Worm (Caenorhabditis elegans) whole organism, young adult: ENCODE data around the gene polq-1.

Experiments used
- B0019.2 ChIP-seq: fragments of 200-800 bp; sonication (Bioruptor generic); conservative IDR thresholded peaks from 2 replicates; pipeline ENCODE4 v1.3.6; 2022; ENCODE audit warnings: missing genetic modification reagents, missing genetic modification characterization, missing compliant biosample characterization
- C06A6.2 ChIP-seq: fragments of 200-800 bp; sonication (Bioruptor generic); conservative IDR thresholded peaks from 2 replicates; pipeline ENCODE4 v1.3.6; 2022; ENCODE audit warnings: missing genetic modification characterization, missing compliant biosample characterization
- C17E4.6 ChIP-seq: fragments of 200-800 bp; sonication (Bioruptor generic); IDR thresholded peaks from 2 replicates; pipeline ENCODE4 v1.3.6; 2022; ENCODE audit warnings: missing genetic modification reagents, missing genetic modification characterization, missing compliant biosample characterization
- F10E7.11 ChIP-seq: sonication (generic microtip); optimal IDR thresholded peaks from 2 replicates; lab custom pipeline; 2017; ENCODE audit warnings: mild to moderate bottlenecking, missing genetic modification characterization, moderate library complexity, missing compliant biosample characterization
- F22D6.2 ChIP-seq: sonication (generic microtip); optimal IDR thresholded peaks from 2 replicates; lab custom pipeline; 2016; ENCODE audit warnings: mild to moderate bottlenecking, missing genetic modification characterization, missing compliant biosample characterization
- F33H1.4 ChIP-seq: fragments of 200-800 bp; sonication (Bioruptor generic); IDR thresholded peaks from 2 replicates; pipeline ENCODE4 v1.3.6; 2022; ENCODE audit warnings: missing genetic modification reagents, missing genetic modification characterization, missing compliant biosample characterization
- F39B2.1 ChIP-seq: fragments of 200-800 bp; sonication (Bioruptor generic); IDR thresholded peaks from 2 replicates; pipeline ENCODE4 v1.3.6; 2022; ENCODE audit warnings: missing genetic modification reagents, missing genetic modification characterization, missing compliant biosample characterization
- F49E8.2 ChIP-seq: sonication (generic microtip); optimal IDR thresholded peaks from 3 replicates; lab custom pipeline; 2017; ENCODE audit warnings: missing genetic modification characterization, mild to moderate bottlenecking, missing compliant biosample characterization, antibody characterized with exemption, moderate library complexity; ENCODE audit not compliant: insufficient read depth
- F52B5.7 ChIP-seq: sonication (generic microtip); optimal IDR thresholded peaks from 2 replicates; lab custom pipeline; 2016; ENCODE audit warnings: mild to moderate bottlenecking, missing genetic modification characterization, missing compliant biosample characterization
- K11D2.4 ChIP-seq: fragments of 200-800 bp; sonication (Bioruptor generic); IDR thresholded peaks from 2 replicates; pipeline ENCODE4 v1.3.6; 2022; ENCODE audit warnings: missing genetic modification reagents, missing genetic modification characterization, missing compliant biosample characterization
- Y53G8AR.9 ChIP-seq: fragments of 200-800 bp; sonication (Bioruptor generic); conservative IDR thresholded peaks from 2 replicates; pipeline ENCODE4 v1.3.6; 2022; ENCODE audit warnings: missing genetic modification reagents, missing genetic modification characterization, missing compliant biosample characterization
- Y56A3A.18 ChIP-seq: fragments of 200-800 bp; sonication (Bioruptor generic); IDR thresholded peaks from 2 replicates; pipeline ENCODE4 v1.3.6; 2022; ENCODE audit warnings: missing genetic modification reagents, missing genetic modification characterization, missing compliant biosample characterization
- Y79H2A.3 ChIP-seq: fragments of 200-800 bp; sonication (Bioruptor generic); conservative IDR thresholded peaks from 2 replicates; pipeline ENCODE4 v1.3.6; 2022; ENCODE audit warnings: missing genetic modification reagents, missing genetic modification characterization, missing compliant biosample characterization
- ama-1 ChIP-seq, 3 experiments: fragments of 150-350 bp in 1 of 3; sonication (generic microtip) in 2 of 3; optimal IDR thresholded peaks; 2 replicates each; lab custom pipeline; 2014 to 2018; ENCODE audit warnings: missing biosample characterization in 2 of 3, missing genetic modification characterization in 2 of 3, missing genetic modification reagents in 2 of 3
- atf-7 ChIP-seq: sonication (generic microtip); optimal IDR thresholded peaks from 2 replicates; lab custom pipeline; 2017; ENCODE audit warnings: mild to moderate bottlenecking, missing genetic modification characterization, missing compliant biosample characterization
- athp-1 ChIP-seq: sonication (generic microtip); optimal IDR thresholded peaks from 2 replicates; lab custom pipeline; 2017; ENCODE audit warnings: mild to moderate bottlenecking, missing genetic modification characterization, missing compliant biosample characterization
- attf-6 ChIP-seq: fragments of 200-800 bp; sonication (Bioruptor generic); IDR thresholded peaks from 2 replicates; pipeline ENCODE4 v1.3.6; 2022; ENCODE audit warnings: missing genetic modification reagents, missing genetic modification characterization, missing compliant biosample characterization
- cebp-1 ChIP-seq, 2 experiments: fragments of 200-800 bp in 1 of 2; sonication (Bioruptor generic) in 1 of 2; sonication (generic microtip) in 1 of 2; IDR thresholded peaks in 1 of 2; optimal IDR thresholded peaks in 1 of 2; 2 replicates each; pipeline versions ENCODE4 v1.3.6 to Lab custom; 2017 to 2022; ENCODE audit warnings: missing compliant biosample characterization in 2 of 2, missing genetic modification characterization in 2 of 2, mild to moderate bottlenecking in 1 of 2, missing genetic modification reagents in 1 of 2, moderate library complexity in 1 of 2
- cebp-2 ChIP-seq: fragments of 200-800 bp; sonication (Bioruptor generic); IDR thresholded peaks from 2 replicates; pipeline ENCODE4 v1.3.6; 2022; ENCODE audit warnings: missing genetic modification characterization, missing compliant biosample characterization
- ceh-40 ChIP-seq: fragments of 200-800 bp; sonication (Bioruptor generic); IDR thresholded peaks from 2 replicates; pipeline ENCODE4 v1.3.6; 2022; ENCODE audit warnings: missing genetic modification characterization, missing compliant biosample characterization
- die-1 ChIP-seq: sonication (generic microtip); optimal IDR thresholded peaks from 2 replicates; lab custom pipeline; 2016; ENCODE audit warnings: missing genotype, mild to moderate bottlenecking, missing genetic modification characterization, missing compliant biosample characterization
- dox-1 ChIP-seq: fragments of 200-800 bp; sonication (Bioruptor generic); IDR thresholded peaks from 2 replicates; pipeline ENCODE4 v1.3.6; 2022; ENCODE audit warnings: missing genetic modification reagents, missing genetic modification characterization, missing compliant biosample characterization
- egl-18 ChIP-seq: fragments of 200-800 bp; sonication (Bioruptor generic); IDR thresholded peaks from 2 replicates; pipeline ENCODE4 v1.3.6; 2022; ENCODE audit warnings: missing genetic modification reagents, missing genetic modification characterization, missing compliant biosample characterization
- egrh-3 ChIP-seq: fragments of 200-800 bp; sonication (Bioruptor generic); IDR thresholded peaks from 2 replicates; pipeline ENCODE4 v1.3.6; 2022; ENCODE audit warnings: missing genetic modification reagents, missing genetic modification characterization, missing compliant biosample characterization
- ekl-4 ChIP-seq: fragments of 200-800 bp; sonication (Bioruptor generic); IDR thresholded peaks from 2 replicates; pipeline ENCODE4 v1.3.6; 2022; ENCODE audit warnings: missing genetic modification reagents, missing genetic modification characterization, missing compliant biosample characterization
- gei-17 ChIP-seq: fragments of 200-800 bp; sonication (Bioruptor generic); optimal IDR thresholded peaks from 2 replicates; lab custom pipeline; 2018; ENCODE audit warnings: mild to moderate bottlenecking, missing genetic modification characterization, missing compliant biosample characterization
- hlh-12 ChIP-seq: sonication (generic microtip); optimal IDR thresholded peaks from 2 replicates; lab custom pipeline; 2016; ENCODE audit warnings: missing genetic modification characterization, missing compliant biosample characterization
- hlh-26 ChIP-seq: fragments of 200-800 bp; sonication (Bioruptor generic); conservative IDR thresholded peaks from 2 replicates; pipeline ENCODE4 v1.3.6; 2022; ENCODE audit warnings: missing genetic modification reagents, missing genetic modification characterization, missing compliant biosample characterization
- hrde-1 ChIP-seq: sonication (generic microtip); optimal IDR thresholded peaks from 2 replicates; lab custom pipeline; 2016; ENCODE audit warnings: missing genetic modification characterization, mild to moderate bottlenecking, missing compliant biosample characterization, moderate library complexity, missing genotype, missing genetic modification reagents, borderline replicate concordance
- hsf-1 ChIP-seq: fragments of 200-800 bp; sonication (Bioruptor generic); IDR thresholded peaks from 2 replicates; pipeline ENCODE4 v1.3.6; 2022; ENCODE audit warnings: missing genetic modification reagents, missing genetic modification characterization, missing compliant biosample characterization
- let-526 ChIP-seq: fragments of 200-800 bp; sonication (Bioruptor generic); IDR thresholded peaks from 2 replicates; pipeline ENCODE4 v1.3.6; 2022; ENCODE audit warnings: missing genetic modification reagents, missing genetic modification characterization, missing compliant biosample characterization
- lin-26 ChIP-seq: fragments of 200-800 bp; sonication (Bioruptor generic); IDR thresholded peaks from 2 replicates; pipeline ENCODE4 v1.3.6; 2022; ENCODE audit warnings: missing genetic modification reagents, missing genetic modification characterization, missing compliant biosample characterization
- lin-35 ChIP-seq, 3 experiments: fragments of 150-350 bp in 2 of 3; sonication (generic microtip) in 1 of 3; optimal IDR thresholded peaks; 2 replicates each; lab custom pipeline; 2014 to 2018; ENCODE audit warnings: missing biosample characterization in 3 of 3, missing genetic modification characterization in 3 of 3, missing genetic modification reagents in 3 of 3
- lsl-1 ChIP-seq: fragments of 200-800 bp; sonication (Bioruptor generic); optimal IDR thresholded peaks from 2 replicates; lab custom pipeline; 2018; ENCODE audit warnings: mild to moderate bottlenecking, missing genetic modification characterization, moderate library complexity, missing compliant biosample characterization
- mcd-1 ChIP-seq: fragments of 200-800 bp; sonication (Bioruptor generic); IDR thresholded peaks from 2 replicates; pipeline ENCODE4 v1.3.6; 2022; ENCODE audit warnings: missing genetic modification reagents, missing genetic modification characterization, missing compliant biosample characterization
- mxl-1 ChIP-seq: sonication (generic microtip); optimal IDR thresholded peaks from 2 replicates; lab custom pipeline; 2016; ENCODE audit warnings: missing genetic modification characterization, missing compliant biosample characterization
- nfya-1 ChIP-seq: sonication (generic microtip); optimal IDR thresholded peaks from 2 replicates; lab custom pipeline; 2017; ENCODE audit warnings: antibody characterized with exemption, missing compliant biosample characterization, missing genetic modification characterization, borderline replicate concordance; ENCODE audit not compliant: insufficient read depth
- rcor-1 ChIP-seq: fragments of 200-800 bp; sonication (Bioruptor generic); IDR thresholded peaks from 2 replicates; pipeline ENCODE4 v1.3.6; 2022; ENCODE audit warnings: missing genetic modification reagents, missing genetic modification characterization, missing compliant biosample characterization
- snpc-1.1 ChIP-seq: sonication (generic microtip); optimal IDR thresholded peaks from 2 replicates; lab custom pipeline; 2017; ENCODE audit warnings: missing genetic modification characterization, mild to moderate bottlenecking, missing compliant biosample characterization, antibody characterized with exemption, moderate library complexity, missing genotype, missing genetic modification reagents; ENCODE audit not compliant: insufficient read depth
- sptf-2 ChIP-seq: fragments of 200-800 bp; sonication (Bioruptor generic); optimal IDR thresholded peaks from 2 replicates; lab custom pipeline; 2018; ENCODE audit warnings: mild to moderate bottlenecking, missing genetic modification characterization, missing compliant biosample characterization
- tbp1 ChIP-seq: fragments of 200-800 bp; sonication (Bioruptor generic); optimal IDR thresholded peaks from 2 replicates; lab custom pipeline; 2018; ENCODE audit warnings: mild to moderate bottlenecking, missing genetic modification characterization, missing compliant biosample characterization
- unc-62 ChIP-seq: fragments of 150-350 bp; optimal IDR thresholded peaks from 2 replicates; lab custom pipeline; 2014; ENCODE audit warnings: missing biosample characterization, missing genetic modification reagents, missing genetic modification characterization
- zim-3 ChIP-seq: sonication (generic microtip); optimal IDR thresholded peaks from 2 replicates; lab custom pipeline; 2017; ENCODE audit warnings: mild to moderate bottlenecking, missing genetic modification characterization, moderate library complexity, missing compliant biosample characterization
- ztf-22 ChIP-seq: fragments of 200-800 bp; sonication (Bioruptor generic); optimal IDR thresholded peaks from 2 replicates; lab custom pipeline; 2018; ENCODE audit warnings: mild to moderate bottlenecking, missing genetic modification characterization, moderate library complexity, missing compliant biosample characterization
- ztf-25 ChIP-seq: fragments of 200-800 bp; sonication (Bioruptor generic); IDR thresholded peaks from 2 replicates; pipeline ENCODE4 v1.3.6; 2022; ENCODE audit warnings: missing genetic modification reagents, missing genetic modification characterization, missing compliant biosample characterization
- ztf-3 ChIP-seq: fragments of 200-800 bp; sonication (Bioruptor generic); optimal IDR thresholded peaks from 2 replicates; lab custom pipeline; 2018; ENCODE audit warnings: mild to moderate bottlenecking, missing genetic modification characterization, missing compliant biosample characterization

Gene polq-1

ce11 chrIII:5763988-5764387 lies 39.0 kb downstream of the polq-1 start:
- TF ChIP-seq C06A6.2 (GFP tag; lab: Robert Waterston, UW) (no peak), atf-7 (peak; percentile 43), ama-1 (optimal IDR thresholded peaks at IDR 0.05; lab: Kevin White, UChicago) (no peak), ama-1 (GFP tag; optimal IDR thresholded peaks at IDR 0.05; lab: Kevin White, UChicago) (peak in 1 of 2 experiments; percentile 13)
- TF ChIP-seq, all 124 proteins: peak for 2

- TF ChIP-seq hlh-26 (GFP tag; lab: Robert Waterston, UW): no peak
- TF ChIP-seq unc-62 (GFP tag; lab: Kevin White, UChicago): no peak
- TF ChIP-seq lin-26 (GFP tag; lab: Robert Waterston, UW): peak; percentile 92
- TF ChIP-seq F10E7.11 (tag; lab: Kevin White, UChicago): no peak
- TF ChIP-seq C17E4.6: no peak
- peak; percentile 65 for TF ChIP-seq F49E8.2
- peak; percentile 39 for TF ChIP-seq athp-1 (tag; lab: Kevin White, UChicago)
- TF ChIP-seq F52B5.7: no peak
- TF ChIP-seq Y56A3A.18 (GFP tag; lab: Robert Waterston, UW): 0 out of 2 replicates have a peak, but pooled peaks have one; percentile 44
- no peak for TF ChIP-seq gei-17 (GFP tag; lab: Kevin White, UChicago)
- peak; percentile 36; the same call in 1 of the 2 replicates for TF ChIP-seq egrh-3
- peak; percentile 7 for TF ChIP-seq snpc-1.1 (tag; lab: Kevin White, UChicago)
- TF ChIP-seq B0019.2 (GFP tag; lab: Robert Waterston, UW): no peak
- TF ChIP-seq F22D6.2 (tag; lab: Kevin White, UChicago): no peak
- no peak for TF ChIP-seq F39B2.1 (GFP tag; lab: Robert Waterston, UW)
- TF ChIP-seq hsf-1 (GFP tag; lab: Robert Waterston, UW): no peak
- peak; percentile 21 for TF ChIP-seq hrde-1 (tag; lab: Kevin White, UChicago)
- TF ChIP-seq mxl-1: no peak
- TF ChIP-seq F33H1.4 (GFP tag; lab: Robert Waterston, UW): peak; percentile 42
- TF ChIP-seq egl-18 (GFP tag; lab: Robert Waterston, UW): no peak
- TF ChIP-seq Y53G8AR.9 (GFP tag; lab: Robert Waterston, UW): no peak; the same call in 1 of the 2 replicates
- no peak for TF ChIP-seq ekl-4
- TF ChIP-seq mcd-1: 0 out of 2 replicates have a peak, but pooled peaks have one; percentile 22
- TF ChIP-seq die-1 (tag; lab: Kevin White, UChicago): peak; percentile 58
- peak; percentile 85; the same call in 1 of the 2 replicates for TF ChIP-seq ztf-25 (GFP tag; lab: Robert Waterston, UW)
- peak; percentile 90 for TF ChIP-seq tbp1 (GFP tag; lab: Kevin White, UChicago)
- 0 out of 2 replicates have a peak, but pooled peaks have one; percentile 50 for TF ChIP-seq ceh-40 (GFP tag; lab: Robert Waterston, UW)
- 0 out of 2 replicates have a peak, but pooled peaks have one; percentile 19 for TF ChIP-seq rcor-1 (GFP tag; lab: Robert Waterston, UW)
- TF ChIP-seq zim-3 (tag; lab: Kevin White, UChicago): no peak
- no peak for TF ChIP-seq attf-6 (GFP tag; lab: Robert Waterston, UW)
- no peak for TF ChIP-seq let-526 (GFP tag; lab: Robert Waterston, UW)
- no peak for TF ChIP-seq Y79H2A.3 (GFP tag; lab: Robert Waterston, UW)
- TF ChIP-seq lin-35 (GFP tag; optimal IDR thresholded peaks at IDR 0.05; lab: Kevin White, UChicago): no peak
- no peak for TF ChIP-seq cebp-2 (GFP tag; lab: Robert Waterston, UW)
- TF ChIP-seq sptf-2 (GFP tag; lab: Kevin White, UChicago): no peak
- TF ChIP-seq cebp-1 (GFP tag; IDR thresholded peaks at IDR 0.05; lab: Robert Waterston, UW): no peak
- TF ChIP-seq cebp-1 (tag; optimal IDR thresholded peaks at IDR 0.05; lab: Kevin White, UChicago): peak; percentile 31
- TF ChIP-seq ztf-22 (GFP tag; lab: Kevin White, UChicago): no peak
- no peak for TF ChIP-seq hlh-12 (tag; lab: Kevin White, UChicago)
- no peak for TF ChIP-seq nfya-1
- peak; percentile 51 for TF ChIP-seq lsl-1 (GFP tag; lab: Kevin White, UChicago)
- TF ChIP-seq ztf-3 (GFP tag; lab: Kevin White, UChicago): no peak
- no peak for TF ChIP-seq K11D2.4 (GFP tag; lab: Robert Waterston, UW)
- peak; percentile 55 for TF ChIP-seq dox-1 (GFP tag; lab: Robert Waterston, UW)
Measured at ce11 chrIII:5761886-5762285, 41.1 kb downstream of the polq-1 start.
